Worm (Caenorhabditis elegans): Measurements from ENCODE around the gene tba-7.
A peak's percentile ranks its signal among the peaks of the same experiment; 100 is the strongest.

Gene tba-7

DNA sequence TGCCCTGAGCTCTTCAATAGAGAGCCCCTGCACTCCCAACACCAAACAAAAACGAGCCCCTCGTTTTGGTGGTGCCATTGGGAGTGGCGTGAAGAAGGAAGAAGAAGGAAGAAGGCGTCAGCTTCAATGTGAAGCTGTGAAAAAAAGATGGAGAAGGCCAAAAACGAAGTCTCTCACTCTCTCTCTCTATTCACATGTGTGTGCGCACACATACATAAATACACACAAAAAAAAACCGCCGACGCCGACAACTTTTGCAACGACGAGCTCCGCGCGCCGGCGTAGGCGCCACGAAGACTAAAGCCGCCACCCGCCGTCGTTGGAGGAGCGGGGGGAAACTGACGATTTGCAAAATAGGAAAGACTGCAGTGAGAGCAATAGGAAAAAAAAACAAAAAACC, 35.5 kb downstream of the tba-7 start:
- TF ChIP-seq ztf-1 (GFP tag; conservative IDR thresholded peaks at IDR 0.05) (no peak), nhr-129 (tag; optimal IDR thresholded peaks at IDR 0.05) (no peak), ama-1 (optimal IDR thresholded peaks at IDR 0.05) (no peak), unc-39 (tag; optimal IDR thresholded peaks at IDR 0.05) (no peak), snpc-4 (tag; optimal IDR thresholded peaks at IDR 0.05) (no peak), C34F6.9 (tag; optimal IDR thresholded peaks at IDR 0.05) (peak; percentile 25), unc-55 (GFP tag; optimal IDR thresholded peaks at IDR 0.05) (peak; percentile 60), lin-11 (tag; optimal IDR thresholded peaks at IDR 0.05) (no peak), aly-2 (tag; optimal IDR thresholded peaks at IDR 0.05) (no peak), lsy-2 (tag; optimal IDR thresholded peaks at IDR 0.05) (peak in 1 of 2 experiments; percentile 25), lin-13 (GFP tag; optimal IDR thresholded peaks at IDR 0.05) (no peak), gmeb-1 (tag; optimal IDR thresholded peaks at IDR 0.05) (no peak), Y55F3AM.14 (GFP tag; optimal IDR thresholded peaks at IDR 0.05) (peak; percentile 22), sem-4 (tag; optimal IDR thresholded peaks at IDR 0.05) (no peak), ceh-82 (tag; optimal IDR thresholded peaks at IDR 0.05) (no peak), fos-1 (tag; optimal IDR thresholded peaks at IDR 0.05) (no peak), nhr-25 (tag; optimal IDR thresholded peaks at IDR 0.05) (no peak), nhr-23 (tag; optimal IDR thresholded peaks at IDR 0.05) (no peak), ztf-11 (tag; optimal IDR thresholded peaks at IDR 0.05) (no peak), elt-1 (tag; optimal IDR thresholded peaks at IDR 0.05) (no peak), nhr-6 (tag; optimal IDR thresholded peaks at IDR 0.05) (no peak), R02D3.7 (tag; optimal IDR thresholded peaks at IDR 0.05) (no peak), mab-5 (tag; optimal IDR thresholded peaks at IDR 0.05) (no peak), F13H6.1 (tag; optimal IDR thresholded peaks at IDR 0.05) (no peak), zag-1 (tag; optimal IDR thresholded peaks at IDR 0.05) (no peak)

DNA sequence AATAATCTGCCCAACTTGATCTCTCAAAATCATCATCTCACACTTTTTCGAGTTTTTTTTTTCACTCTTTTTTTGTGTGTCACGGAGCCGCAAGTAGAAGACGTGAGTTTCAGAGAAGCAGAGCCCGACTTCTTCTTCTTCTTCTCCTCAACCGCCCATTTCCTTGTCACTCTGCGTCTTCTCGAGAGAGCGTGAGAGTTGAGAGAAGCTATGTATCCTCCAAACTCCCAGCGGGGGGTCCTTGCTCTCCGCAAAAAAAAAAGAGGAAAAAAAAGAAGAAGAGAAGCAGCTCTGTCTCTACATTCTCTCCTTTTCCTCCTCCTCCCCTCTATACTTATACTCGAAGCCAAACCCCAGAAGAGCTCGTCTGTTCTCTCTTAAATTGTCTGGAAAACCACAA, 37.2 kb downstream of the tba-7 start:
- TF ChIP-seq C34F6.9 (tag; optimal IDR thresholded peaks at IDR 0.05) (peak; percentile 66), F13H6.1 (tag; optimal IDR thresholded peaks at IDR 0.05) (peak; percentile 23), sem-4 (tag; optimal IDR thresholded peaks at IDR 0.05) (peak; percentile 57), unc-39 (tag; optimal IDR thresholded peaks at IDR 0.05) (no peak), nhr-129 (tag; optimal IDR thresholded peaks at IDR 0.05) (peak; percentile 53), unc-55 (GFP tag; optimal IDR thresholded peaks at IDR 0.05) (peak; percentile 75), lsy-2 (tag; optimal IDR thresholded peaks at IDR 0.05) (peak in 1 of 2 experiments; percentile 53), ceh-16 (tag; optimal IDR thresholded peaks at IDR 0.05) (no peak), nhr-25 (tag; optimal IDR thresholded peaks at IDR 0.05) (no peak), nhr-12 (tag; optimal IDR thresholded peaks at IDR 0.05) (no peak), Y55F3AM.14 (GFP tag; optimal IDR thresholded peaks at IDR 0.05) (no peak), crh-2 (tag; optimal IDR thresholded peaks at IDR 0.05) (peak; percentile 18), fos-1 (tag; optimal IDR thresholded peaks at IDR 0.05) (no peak), lin-39 (tag; optimal IDR thresholded peaks at IDR 0.05) (no peak), ceh-82 (tag; optimal IDR thresholded peaks at IDR 0.05) (no peak), zag-1 (tag; optimal IDR thresholded peaks at IDR 0.05) (peak; percentile 43), mdl-1 (tag; optimal IDR thresholded peaks at IDR 0.05) (peak in 1 of 2 experiments; percentile 6), aly-2 (tag; optimal IDR thresholded peaks at IDR 0.05) (no peak), nhr-6 (tag; optimal IDR thresholded peaks at IDR 0.05) (no peak)

DNA sequence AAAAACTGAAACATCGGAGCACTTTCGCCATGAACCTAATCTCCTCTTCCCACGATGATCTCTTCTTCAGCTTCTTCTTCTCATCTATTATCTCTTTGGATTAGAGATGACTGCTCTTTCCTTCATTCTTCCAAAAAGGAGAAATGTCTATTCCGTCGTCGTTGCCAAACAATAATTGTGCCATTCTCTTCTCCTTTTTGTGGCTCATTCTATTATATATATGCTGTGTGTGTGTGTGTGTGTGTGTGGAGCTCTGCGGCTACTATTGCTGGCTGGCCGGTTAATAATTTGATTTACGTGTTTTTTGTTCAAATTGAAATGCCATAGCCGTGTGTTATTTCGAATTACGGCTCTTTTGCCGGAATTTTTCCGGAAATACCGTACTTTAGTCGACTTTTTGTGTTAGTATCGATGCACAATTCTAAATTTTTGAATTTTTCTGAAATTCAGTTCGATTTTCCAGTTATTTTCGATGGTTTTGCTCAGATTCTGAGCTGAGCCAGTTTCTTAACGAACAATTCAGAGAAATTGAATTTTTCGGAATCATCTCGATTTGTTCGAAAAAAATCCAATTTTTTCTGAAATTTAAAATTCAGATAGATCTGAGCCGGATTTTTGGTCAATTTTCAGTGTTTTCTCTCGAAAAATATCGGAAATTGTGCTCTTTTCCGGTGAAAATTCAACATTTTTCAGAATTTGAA, 38.4 kb downstream of the tba-7 start, which contains the start of gene T28D6.5:
TSS of gene T28D6.5 (plus strand) at position 651 of the 701 bp plus-strand sequence.
- TF ChIP-seq zag-1 (tag; optimal IDR thresholded peaks at IDR 0.05) (peak; percentile 8), ztf-11 (tag; optimal IDR thresholded peaks at IDR 0.05) (no peak)

DNA sequence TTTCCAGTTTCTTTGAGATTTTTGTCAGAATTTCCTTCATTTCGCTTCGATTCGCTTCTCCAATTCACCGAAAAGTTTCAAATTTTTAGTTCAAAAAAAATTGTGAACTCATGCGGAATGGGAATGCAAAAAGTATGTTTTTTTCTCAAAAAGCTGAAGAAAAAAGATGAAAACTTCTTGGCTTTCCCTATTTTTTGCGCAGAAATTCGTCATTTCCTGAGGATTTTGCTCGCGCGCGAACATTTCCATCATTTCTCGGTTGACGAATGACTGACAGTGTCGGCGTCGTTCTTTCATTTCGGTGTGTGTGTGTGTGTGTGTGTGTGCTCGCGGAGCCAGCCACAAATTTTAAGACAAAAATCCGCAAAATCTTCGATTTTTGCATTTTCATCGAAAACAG, 39.3 kb downstream of the tba-7 start:
- no peak for TF ChIP-seq ZK546.5 (tag; optimal IDR thresholded peaks at IDR 0.05)
- TF ChIP-seq unc-55 (GFP tag; optimal IDR thresholded peaks at IDR 0.05) = peak; percentile 70

DNA sequence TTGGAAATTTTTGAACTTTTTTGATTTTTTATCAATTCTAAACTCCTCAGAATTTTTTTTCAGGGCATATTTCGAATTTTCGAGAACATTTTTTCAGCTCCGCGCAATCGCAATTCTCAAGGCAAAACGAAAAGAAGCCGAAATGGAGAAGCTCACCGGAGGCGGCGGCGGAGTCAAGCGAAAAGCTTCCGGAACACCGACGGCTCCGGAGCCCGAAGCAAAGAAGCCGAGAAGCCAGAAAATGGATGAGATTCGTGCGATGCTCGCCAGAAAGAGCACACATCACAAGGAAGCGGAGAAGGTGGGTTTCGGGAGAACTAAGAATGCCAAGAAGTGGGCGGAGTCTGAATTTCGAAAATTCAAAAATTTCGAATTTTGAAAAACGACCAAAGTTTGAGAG, 47.5 kb downstream of the tba-7 start:
- TF ChIP-seq ztf-11 (tag; optimal IDR thresholded peaks at IDR 0.05) (no peak), fos-1 (tag; optimal IDR thresholded peaks at IDR 0.05) (no peak), ceh-82 (tag; optimal IDR thresholded peaks at IDR 0.05) (no peak), nhr-77 (tag; optimal IDR thresholded peaks at IDR 0.05) (no peak), ceh-16 (tag; optimal IDR thresholded peaks at IDR 0.05) (no peak), C34F6.9 (tag; optimal IDR thresholded peaks at IDR 0.05) (no peak), alr-1 (tag; optimal IDR thresholded peaks at IDR 0.05) (no peak), snpc-4 (tag; optimal IDR thresholded peaks at IDR 0.05) (no peak), egl-27 (tag; optimal IDR thresholded peaks at IDR 0.05) (no peak)

All from whole organism, L2 larva.